Worm (Caenorhabditis elegans) whole organism, late embryonic: ENCODE measurements around the gene Y37E11AR.7.

Experiments
- ama-1 ChIP-seq: fragments of 150-350 bp; optimal IDR thresholded peaks from 2 replicates; lab custom pipeline; 2014
- ceh-2 ChIP-seq: sonication (generic microtip); optimal IDR thresholded peaks from 2 replicates; lab custom pipeline; 2016; ENCODE audit warnings: missing genotype, missing genetic modification characterization, missing compliant biosample characterization
- elt-2 ChIP-seq: sonication (generic microtip); optimal IDR thresholded peaks from 2 replicates; lab custom pipeline; 2016; ENCODE audit warnings: missing genetic modification reagents, missing genetic modification characterization, missing compliant biosample characterization
- elt-4 ChIP-seq: sonication (generic microtip); optimal IDR thresholded peaks from 2 replicates; lab custom pipeline; 2016; ENCODE audit warnings: missing genetic modification characterization, missing compliant biosample characterization
- ets-4 ChIP-seq: sonication (generic microtip); optimal IDR thresholded peaks from 2 replicates; lab custom pipeline; 2016; ENCODE audit warnings: missing genetic modification characterization, missing compliant biosample characterization
- pag-3 ChIP-seq: sonication (generic microtip); optimal IDR thresholded peaks from 2 replicates; lab custom pipeline; 2016; ENCODE audit warnings: missing compliant biosample characterization, missing genetic modification characterization, borderline replicate concordance
- pat-9 ChIP-seq: fragments of 200-800 bp; sonication (Bioruptor generic); optimal IDR thresholded peaks from 2 replicates; lab custom pipeline; 2018; ENCODE audit warnings: mild to moderate bottlenecking, missing genetic modification characterization, moderate library complexity, missing compliant biosample characterization

DNA sequence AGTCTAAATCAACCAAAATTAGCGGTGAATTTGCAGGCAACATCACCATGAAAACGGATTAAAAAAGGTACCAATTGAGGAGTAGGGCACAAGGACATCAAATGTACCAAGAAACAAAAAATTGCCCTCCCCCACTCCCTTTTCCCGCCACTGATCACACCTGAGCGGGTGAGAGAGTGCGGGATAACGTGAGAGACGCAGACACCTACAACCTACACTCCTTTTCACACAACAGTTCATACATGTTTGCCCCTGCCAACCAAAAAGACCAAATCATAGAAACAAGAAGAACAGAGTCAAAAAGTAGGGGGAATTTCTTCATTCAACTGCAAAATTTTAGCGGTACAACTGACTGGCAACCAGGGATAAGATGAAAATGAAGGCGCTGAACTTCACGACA is 3.0 kb downstream of the Y37E11AR.7 start:
- TF ChIP-seq ets-4 (tag; lab: Kevin White, UChicago) (no peak), ceh-2 (tag; lab: Kevin White, UChicago) (no peak), elt-4 (tag; lab: Kevin White, UChicago) (no peak), pag-3 (no peak), ama-1 (lab: Kevin White, UChicago) (no peak), elt-2 (tag; lab: Kevin White, UChicago) (no peak), pat-9 (tag; lab: Kevin White, UChicago) (no peak)
